Fruit fly (Drosophila melanogaster) Kc167 (cell line): ENCODE measurements around the gene CG13465.

ENCODE experiments used
- Myc ChIP-seq: fragments of >200 bp; optimal IDR thresholded peaks from 2 replicates; lab custom pipeline; 2017; ENCODE audit warnings: missing external identifiers
- Sin3A ChIP-seq: fragments of >200 bp; optimal IDR thresholded peaks from 2 replicates; lab custom pipeline; 2018; ENCODE audit warnings: missing external identifiers
- h ChIP-seq: fragments of >200 bp; optimal IDR thresholded peaks from 3 replicates; lab custom pipeline; 2018; ENCODE audit warnings: missing external identifiers
- insv ChIP-seq: fragments of >200 bp; optimal IDR thresholded peaks from 3 replicates; lab custom pipeline; 2018; ENCODE audit warnings: missing external identifiers
- psq ChIP-seq: fragments of >200 bp; optimal IDR thresholded peaks from 2 replicates; lab custom pipeline; 2017; ENCODE audit warnings: missing external identifiers
- ttk ChIP-seq: sonication (Bioruptor generic); optimal IDR thresholded peaks from 2 replicates; lab custom pipeline; 2017; ENCODE audit warnings: missing external identifiers

CG13465 gene

dm6 chr3L:14945961-14946466 is 1.9 kb upstream of the CG13465 start, which contains the start of gene BobA:
Gene BobA, minus strand, starts transcription at chr3L:14946125.
- TF ChIP-seq ttk (lab: Kevin White, UChicago) (no peak), Sin3A (lab: Kevin White, UChicago) (no peak), insv (lab: Kevin White, UChicago) (no peak)

dm6 chr3L:14942769-14943168 is 1.4 kb downstream of the CG13465 start:
- TF ChIP-seq psq (no peak), h (lab: Kevin White, UChicago) (no peak), Myc (lab: Kevin White, UChicago) (no peak), Sin3A (lab: Kevin White, UChicago) (no peak), ttk (lab: Kevin White, UChicago) (no peak), insv (lab: Kevin White, UChicago) (no peak)

DNA sequence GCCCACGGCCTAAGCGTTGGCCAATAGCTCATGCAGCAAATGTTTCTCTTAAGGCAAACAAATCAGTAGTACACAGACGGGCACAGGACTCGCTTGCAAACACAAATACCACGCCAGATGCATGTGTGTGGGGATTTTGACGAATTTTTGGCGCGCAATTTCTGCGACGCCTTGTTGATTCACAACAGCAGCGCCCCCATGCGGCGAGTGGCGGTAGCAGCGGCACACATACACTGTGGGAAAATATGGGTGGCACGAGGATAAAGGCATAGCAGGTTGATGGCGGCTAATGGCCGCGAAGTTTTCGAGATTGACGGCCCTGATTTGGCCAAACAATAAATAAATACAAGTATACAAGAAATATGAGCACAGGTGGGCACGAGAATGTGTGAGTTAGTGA is 18.5 kb downstream of the CG13465 start:
- TF ChIP-seq Sin3A (lab: Kevin White, UChicago): no peak
- TF ChIP-seq ttk (lab: Kevin White, UChicago): no peak
- TF ChIP-seq Myc (lab: Kevin White, UChicago): no peak
- no peak for TF ChIP-seq psq
- no peak for TF ChIP-seq insv (lab: Kevin White, UChicago)
- TF ChIP-seq h (lab: Kevin White, UChicago): no peak

DNA sequence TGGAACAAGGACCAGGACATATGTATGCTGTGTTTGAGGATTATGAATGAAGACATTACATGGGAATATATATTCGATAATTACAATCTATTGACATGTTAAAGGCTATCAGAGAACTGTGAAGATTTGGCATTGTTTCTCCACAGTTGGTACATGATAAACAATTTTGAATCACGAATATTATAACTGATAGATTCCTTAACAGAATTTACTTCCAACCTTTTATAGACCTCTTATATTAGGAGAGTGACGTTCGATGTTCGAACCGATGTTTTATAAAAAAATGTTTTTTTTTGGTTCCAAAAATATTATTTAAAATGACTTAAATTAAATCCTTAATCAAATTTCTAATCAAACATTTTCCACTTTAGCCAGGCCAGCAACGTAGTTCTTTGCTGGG is 40.6 kb downstream of the CG13465 start, which contains the start of gene DCX-EMAP:
TSS of gene DCX-EMAP (plus strand) at position 301 of the 400 bp plus-strand sequence.
- TF ChIP-seq h (lab: Kevin White, UChicago) (no peak), Sin3A (lab: Kevin White, UChicago) (no peak), psq (no peak), Myc (lab: Kevin White, UChicago) (no peak), insv (lab: Kevin White, UChicago) (no peak), ttk (lab: Kevin White, UChicago) (no peak)

DNA sequence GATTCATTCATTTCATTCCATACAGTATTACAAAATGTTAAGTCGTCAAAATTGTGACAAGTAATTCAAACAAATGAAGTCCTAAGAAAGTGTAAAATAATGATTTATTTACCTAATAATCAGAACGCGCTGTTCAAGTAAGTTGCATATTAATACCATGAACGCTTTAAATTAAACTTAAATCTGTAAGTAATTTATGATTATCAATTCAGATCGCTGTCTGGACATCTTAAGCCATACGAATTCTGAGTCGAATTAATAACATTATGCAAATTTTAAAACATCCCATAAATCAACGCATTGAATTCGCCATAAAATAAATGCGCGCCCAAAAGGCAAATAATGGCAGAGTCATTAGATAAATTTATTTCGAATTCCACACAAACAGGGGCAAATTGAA is 49.8 kb downstream of the CG13465 start, which contains the start of gene CG34245:
TSS of gene CG34245 (minus strand) at position 101 of the 400 bp plus-strand sequence.
- TF ChIP-seq Myc (lab: Kevin White, UChicago) (no peak), ttk (lab: Kevin White, UChicago) (no peak), h (lab: Kevin White, UChicago) (no peak), Sin3A (lab: Kevin White, UChicago) (no peak), insv (lab: Kevin White, UChicago) (no peak), psq (no peak)
